Fruit fly (Drosophila melanogaster): Measurements from ENCODE around the gene Axs.

The Axs gene

DNA sequence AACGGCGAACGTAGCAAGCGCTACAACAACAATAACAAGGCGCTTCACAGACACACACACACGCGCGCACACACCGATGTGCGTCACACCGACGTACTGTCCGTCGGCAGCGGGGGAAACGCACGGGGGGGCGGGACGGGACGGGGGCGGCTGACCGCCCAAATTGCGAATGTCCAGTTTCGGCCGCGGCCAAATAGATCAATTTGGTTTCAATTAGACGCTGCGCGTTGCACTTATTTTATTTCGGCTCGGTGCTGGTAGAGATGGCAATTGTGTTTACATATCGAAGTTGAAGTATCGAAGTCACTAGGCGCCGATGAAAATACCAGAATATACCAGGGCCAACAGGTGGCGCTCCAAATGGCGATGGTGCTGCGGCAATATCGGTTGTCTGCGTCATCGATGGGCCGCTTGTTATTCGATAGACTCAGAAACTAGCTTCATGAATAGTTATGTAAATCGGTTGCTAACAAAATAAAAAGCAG lies 46.5 kb downstream of the Axs start, which contains the start of gene Rok (continued):
- TF ChIP-seq sim (GFP tag; IDR thresholded peaks at IDR 0.05), result no peak
- no peak for TF ChIP-seq CG2199 (GFP tag; IDR thresholded peaks at IDR 0.05)
- no peak for TF ChIP-seq GATAe (GFP tag; conservative IDR thresholded peaks at IDR 0.05)
- TF ChIP-seq CG17612 (GFP tag; IDR thresholded peaks at IDR 0.05), result no peak
- TF ChIP-seq Hmx (GFP tag; optimal IDR thresholded peaks at IDR 0.05), result no peak
- peak; percentile 80 for TF ChIP-seq pzg (GFP tag; optimal IDR thresholded peaks at IDR 0.05)
- TF ChIP-seq CG11398 (GFP tag; optimal IDR thresholded peaks at IDR 0.05), result no peak
- no peak for TF ChIP-seq Fer2 (tag; optimal IDR thresholded peaks at IDR 0.05)
- no peak for TF ChIP-seq Elba2 (GFP tag; optimal IDR thresholded peaks at IDR 0.05)
- no peak for TF ChIP-seq CG10274 (GFP tag; optimal IDR thresholded peaks at IDR 0.05)
- TF ChIP-seq CG14441 (GFP tag; IDR thresholded peaks at IDR 0.05), result peak; percentile 7; the same call in 1 of the 2 replicates
- 0 out of 2 replicates have a peak, but pooled peaks have one; percentile 34 for TF ChIP-seq ato (GFP tag; IDR thresholded peaks at IDR 0.05; ENCODE audit: partially characterized antibody)
- no peak for TF ChIP-seq zfh1 (GFP tag; IDR thresholded peaks at IDR 0.05)
- TF ChIP-seq Asciz (GFP tag; optimal IDR thresholded peaks at IDR 0.05), result no peak
- TF ChIP-seq B-H2 (GFP tag; optimal IDR thresholded peaks at IDR 0.05), result no peak
- no peak for TF ChIP-seq Stat92E (GFP tag; optimal IDR thresholded peaks at IDR 0.05)
- TF ChIP-seq toy (GFP tag; IDR thresholded peaks at IDR 0.05), result no peak
- TF ChIP-seq Mes4 (GFP tag; optimal IDR thresholded peaks at IDR 0.05), result no peak
- TF ChIP-seq gt (GFP tag; IDR thresholded peaks at IDR 0.05), result no peak
- TF ChIP-seq CG3838 (GFP tag; optimal IDR thresholded peaks at IDR 0.05), result no peak
- TF ChIP-seq Blimp-1 (GFP tag; optimal IDR thresholded peaks at IDR 0.05), result no peak
- TF ChIP-seq CG4707 (GFP tag; optimal IDR thresholded peaks at IDR 0.05), result no peak
- no peak for TF ChIP-seq Usf (GFP tag; optimal IDR thresholded peaks at IDR 0.05)
- TF ChIP-seq Ssrp (tag; optimal IDR thresholded peaks at IDR 0.05), result no peak
- TF ChIP-seq pnt (GFP tag; optimal IDR thresholded peaks at IDR 0.05), result no peak
- TF ChIP-seq CG12659 (GFP tag; optimal IDR thresholded peaks at IDR 0.05), result peak; percentile 48
- TF ChIP-seq Ptx1 (GFP tag; IDR thresholded peaks at IDR 0.05), result no peak
- TF ChIP-seq mld (GFP tag; IDR thresholded peaks at IDR 0.05; ENCODE audit: partially characterized antibody), result 0 out of 3 replicates have a peak, but pooled peaks have one; percentile 25
- TF ChIP-seq CG11247 (GFP tag; IDR thresholded peaks at IDR 0.05), result no peak
- no peak for TF ChIP-seq sd (tag; optimal IDR thresholded peaks at IDR 0.05)
- no peak for TF ChIP-seq CHES-1-like (GFP tag; optimal IDR thresholded peaks at IDR 0.05)
- TF ChIP-seq CG17912 (GFP tag; optimal IDR thresholded peaks at IDR 0.05), result no peak
- TF ChIP-seq CG18476 (GFP tag; optimal IDR thresholded peaks at IDR 0.05), result no peak
- TF ChIP-seq Eip74EF (GFP tag; optimal IDR thresholded peaks at IDR 0.05), result no peak
- TF ChIP-seq Dref (GFP tag; IDR thresholded peaks at IDR 0.05), result peak; percentile 85
- TF ChIP-seq fru (optimal IDR thresholded peaks at IDR 0.05), result no peak
- TF ChIP-seq Poxn (GFP tag; IDR thresholded peaks at IDR 0.05), result no peak
- TF ChIP-seq ranshi (GFP tag; IDR thresholded peaks at IDR 0.05), result no peak; the same call in 1 of the 2 replicates
- TF ChIP-seq vvl (GFP tag; IDR thresholded peaks at IDR 0.05), result no peak; the same call in 1 of the 2 replicates
- no peak for TF ChIP-seq CG7786 (GFP tag; optimal IDR thresholded peaks at IDR 0.05)
- no peak for TF ChIP-seq Hr78 (GFP tag; optimal IDR thresholded peaks at IDR 0.05)
- 0 out of 2 replicates have a peak, but pooled peaks have one; percentile 32 for TF ChIP-seq NFAT (GFP tag; IDR thresholded peaks at IDR 0.05)
- no peak for TF ChIP-seq eyg (GFP tag; optimal IDR thresholded peaks at IDR 0.05)
- no peak for TF ChIP-seq disco-r (GFP tag; optimal IDR thresholded peaks at IDR 0.05)
- TF ChIP-seq inv (GFP tag; IDR thresholded peaks at IDR 0.05; ENCODE audit: partially characterized antibody), result peak; percentile 81
- TF ChIP-seq CG9215 (GFP tag; IDR thresholded peaks at IDR 0.05), result no peak
- TF ChIP-seq Med (GFP tag), result peak; percentile 74
- no peak for TF ChIP-seq grn (GFP tag; optimal IDR thresholded peaks at IDR 0.05)
- TF ChIP-seq Hand (GFP tag; optimal IDR thresholded peaks at IDR 0.05), result no peak
- no peak for TF ChIP-seq gsb (GFP tag; IDR thresholded peaks at IDR 0.05)
- peak; percentile 95 for TF ChIP-seq MESR4 (GFP tag; optimal IDR thresholded peaks at IDR 0.05)

Data from whole organism, embryonic.